Fruit fly (Drosophila melanogaster): Measurements from ENCODE around the gene CG3164.

Gene CG3164

dm6 chr2L:81198-81597, 49.4 kb downstream of the CG3164 start (continued):
- peak; percentile 12 for TF ChIP-seq Dek (tag; optimal IDR thresholded peaks at IDR 0.05)
- TF ChIP-seq ci (GFP tag; IDR thresholded peaks at IDR 0.05), result peak; percentile 58; the same call in 1 of the 3 replicates
- peak; percentile 7 for TF ChIP-seq CG6254 (GFP tag; optimal IDR thresholded peaks at IDR 0.05)
- TF ChIP-seq tup (GFP tag; optimal IDR thresholded peaks at IDR 0.05), result no peak
- TF ChIP-seq slp2 (GFP tag; optimal IDR thresholded peaks at IDR 0.05), result no peak
- no peak for TF ChIP-seq sr (GFP tag; IDR thresholded peaks at IDR 0.05)
- no peak for TF ChIP-seq Deaf1 (tag; optimal IDR thresholded peaks at IDR 0.05)
- TF ChIP-seq trem (tag; optimal IDR thresholded peaks at IDR 0.05), result no peak
- TF ChIP-seq Dp (GFP tag; optimal IDR thresholded peaks at IDR 0.05), result no peak
- TF ChIP-seq Jarid2 (GFP tag; optimal IDR thresholded peaks at IDR 0.05), result no peak
- TF ChIP-seq HLH4C (GFP tag; IDR thresholded peaks at IDR 0.05; ENCODE audit: partially characterized antibody), result no peak
- TF ChIP-seq CG34224 (GFP tag; IDR thresholded peaks at IDR 0.05; ENCODE audit: partially characterized antibody), result no peak
- TF ChIP-seq repo (GFP tag; optimal IDR thresholded peaks at IDR 0.05), result no peak
- TF ChIP-seq ftz-f1 (GFP tag; optimal IDR thresholded peaks at IDR 0.05), result no peak
- TF ChIP-seq CG10959 (GFP tag; IDR thresholded peaks at IDR 0.05), result no peak
- TF ChIP-seq CG10209 (GFP tag; optimal IDR thresholded peaks at IDR 0.05), result peak; percentile 36
- peak; percentile 39 for TF ChIP-seq sqz (GFP tag; optimal IDR thresholded peaks at IDR 0.05)
- TF ChIP-seq CG10543 (GFP tag; optimal IDR thresholded peaks at IDR 0.05), result peak; percentile 58
- no peak for TF ChIP-seq CG6689 (GFP tag; IDR thresholded peaks at IDR 0.05)
- TF ChIP-seq ara (GFP tag; IDR thresholded peaks at IDR 0.05), result 0 out of 2 replicates have a peak, but pooled peaks have one; percentile 20
- peak; percentile 68 for TF ChIP-seq MTF-1 (GFP tag; optimal IDR thresholded peaks at IDR 0.05; ENCODE audit: borderline replicate concordance)
- no peak for TF ChIP-seq CG17361 (GFP tag; IDR thresholded peaks at IDR 0.05)
- peak; percentile 76 for TF ChIP-seq CG6813 (GFP tag; optimal IDR thresholded peaks at IDR 0.05)
- TF ChIP-seq CG12071 (GFP tag; optimal IDR thresholded peaks at IDR 0.05), result peak; percentile 79
- TF ChIP-seq CG18764 (GFP tag; optimal IDR thresholded peaks at IDR 0.05), result peak; percentile 10
- no peak for TF ChIP-seq CG10979 (tag; optimal IDR thresholded peaks at IDR 0.05)
- TF ChIP-seq CG17359 (tag; optimal IDR thresholded peaks at IDR 0.05), result peak; percentile 40
- TF ChIP-seq pan (optimal IDR thresholded peaks at IDR 0.05), result no peak
- TF ChIP-seq pan (GFP tag; optimal IDR thresholded peaks at IDR 0.05 in 1 of 2, IDR thresholded peaks at IDR 0.05 in 1 of 2), result peak in 1 of 2 experiments; percentile 38
- peak; percentile 49 for TF ChIP-seq Hmr (GFP tag; optimal IDR thresholded peaks at IDR 0.05)
- TF ChIP-seq CG7987 (GFP tag; optimal IDR thresholded peaks at IDR 0.05), result peak; percentile 58
- peak in 1 of 2 experiments; percentile 32 for TF ChIP-seq bsh (GFP tag; optimal IDR thresholded peaks at IDR 0.05)
- peak; percentile 1 for TF ChIP-seq Camta (GFP tag; optimal IDR thresholded peaks at IDR 0.05)
- no peak for TF ChIP-seq CG14965 (GFP tag; optimal IDR thresholded peaks at IDR 0.05; ENCODE audit: borderline replicate concordance)
- TF ChIP-seq H2.0 (GFP tag; IDR thresholded peaks at IDR 0.05), result no peak
- peak; percentile 1 for TF ChIP-seq ac (GFP tag; optimal IDR thresholded peaks at IDR 0.05)
- no peak for TF ChIP-seq Xbp1 (GFP tag; optimal IDR thresholded peaks at IDR 0.05)
- no peak for TF ChIP-seq gcm2 (GFP tag; optimal IDR thresholded peaks at IDR 0.05)
- no peak for TF ChIP-seq jigr1 (GFP tag; IDR thresholded peaks at IDR 0.05)
- TF ChIP-seq CG6765 (GFP tag; optimal IDR thresholded peaks at IDR 0.05), result peak; percentile 78
- peak; percentile 59 for TF ChIP-seq stc (GFP tag; IDR thresholded peaks at IDR 0.05)
- TF ChIP-seq so (GFP tag; IDR thresholded peaks at IDR 0.05), result no peak; the same call in 2 of the 3 replicates
- no peak for TF ChIP-seq zfh2 (GFP tag; optimal IDR thresholded peaks at IDR 0.05)
- TF ChIP-seq grn (GFP tag; optimal IDR thresholded peaks at IDR 0.05), result peak; percentile 15
- TF ChIP-seq CG4360 (GFP tag; IDR thresholded peaks at IDR 0.05), result no peak
- 0 out of 2 replicates have a peak, but pooled peaks have one; percentile 14 for TF ChIP-seq CG17328 (GFP tag; IDR thresholded peaks at IDR 0.05)
- TF ChIP-seq onecut (GFP tag; IDR thresholded peaks at IDR 0.05), result 0 out of 2 replicates have a peak, but pooled peaks have one; percentile 15
- peak; percentile 68 for TF ChIP-seq CG1233 (GFP tag; optimal IDR thresholded peaks at IDR 0.05)
- TF ChIP-seq CG1024 (GFP tag; IDR thresholded peaks at IDR 0.05), result no peak
- peak; percentile 76 for TF ChIP-seq fd64A (GFP tag; optimal IDR thresholded peaks at IDR 0.05)
- no peak for TF ChIP-seq CG6654 (GFP tag; optimal IDR thresholded peaks at IDR 0.05)

All from whole organism, embryonic.